Fruit fly (Drosophila melanogaster): ENCODE results near the gene Plc21C.

dm6 chr2L:309812-310431, 4.2 kb downstream of the Plc21C start:
- TF ChIP-seq CG15710 (tag; optimal IDR thresholded peaks at IDR 0.05) (no peak), CG12605 (GFP tag; IDR thresholded peaks at IDR 0.05) (0 out of 2 replicates have a peak, but pooled peaks have one; percentile 35), CG34367 (tag; optimal IDR thresholded peaks at IDR 0.05) (no peak), CG4496 (GFP tag; IDR thresholded peaks at IDR 0.05) (peak; percentile 55; the same call in 2 of the 3 replicates), rn (GFP tag; IDR thresholded peaks at IDR 0.05) (no peak), D1 (tag; optimal IDR thresholded peaks at IDR 0.05) (no peak), CG10348 (GFP tag; IDR thresholded peaks at IDR 0.05) (no peak)

All from whole organism, pupa.